Fruit fly (Drosophila melanogaster) whole organism, embryonic: ENCODE data around the gene Ugt305A1.

Experiments used
- Atf-2 ChIP-seq: fragments of 200-800 bp; sonication (Bioruptor generic); optimal IDR thresholded peaks from 2 replicates; lab custom pipeline; 2016; ENCODE audit warnings: missing biosample characterization, missing genetic modification characterization
- CG10979 ChIP-seq: fragments of 200-800 bp; sonication (Bioruptor generic); optimal IDR thresholded peaks from 2 replicates; lab custom pipeline; 2018; ENCODE audit warnings: missing biosample characterization, mild to moderate bottlenecking, missing genetic modification characterization, moderate library complexity
- CG11093 ChIP-seq: fragments of 200-800 bp; sonication (Bioruptor generic); IDR thresholded peaks from 3 replicates; pipeline ENCODE4 v1.3.6; 2022; ENCODE audit warnings: missing biosample characterization, missing genetic modification characterization
- CG12155 ChIP-seq: fragments of 200-800 bp; sonication (Bioruptor generic); optimal IDR thresholded peaks from 3 replicates; lab custom pipeline; 2016; ENCODE audit warnings: missing biosample characterization, missing genetic modification characterization
- CG16863 ChIP-seq: fragments of 200-800 bp; sonication (Bioruptor generic); optimal IDR thresholded peaks from 3 replicates; lab custom pipeline; 2016; ENCODE audit warnings: missing biosample characterization, missing genetic modification characterization
- CG2129 ChIP-seq: fragments of 200-800 bp; sonication (Bioruptor generic); IDR thresholded peaks from 2 replicates; pipeline ENCODE4 v1.3.6; 2022; ENCODE audit warnings: missing biosample characterization, missing genetic modification characterization; ENCODE audit not compliant: partially characterized antibody
- CG3726 ChIP-seq: fragments of 200-800 bp; sonication (Bioruptor generic); IDR thresholded peaks from 3 replicates; pipeline ENCODE4, ENCODE4 v1.3.6; 2022; ENCODE audit warnings: missing biosample characterization, missing genetic modification characterization
- CG4282 ChIP-seq: fragments of 200-800 bp; sonication (Bioruptor generic); optimal IDR thresholded peaks from 2 replicates; lab custom pipeline; 2016; ENCODE audit warnings: missing biosample characterization, missing genetic modification characterization
- CG43689 ChIP-seq: fragments of 200-800 bp; sonication (Bioruptor generic); IDR thresholded peaks from 2 replicates; pipeline ENCODE4 v1.3.6; 2022; ENCODE audit warnings: missing biosample characterization, missing genetic modification characterization
- CG6272 ChIP-seq: fragments of 200-800 bp; sonication (Bioruptor generic); IDR thresholded peaks from 2 replicates; pipeline ENCODE4 v1.3.6; 2022; ENCODE audit warnings: missing biosample characterization, missing genetic modification characterization
- CG8281 ChIP-seq: fragments of 200-800 bp; sonication (Bioruptor generic); optimal IDR thresholded peaks from 2 replicates; lab custom pipeline; 2018; ENCODE audit warnings: missing biosample characterization, mild to moderate bottlenecking, missing genetic modification characterization, moderate library complexity
- D19A ChIP-seq: fragments of 200-800 bp; optimal IDR thresholded peaks from 3 replicates; lab custom pipeline; 2019; ENCODE audit warnings: missing biosample characterization, mild to moderate bottlenecking, missing genetic modification characterization, moderate library complexity
- Dad ChIP-seq: fragments of 200-800 bp; sonication (Bioruptor generic); optimal IDR thresholded peaks from 3 replicates; lab custom pipeline; 2016; ENCODE audit warnings: missing biosample characterization, missing genetic modification characterization
- Dip3 ChIP-seq: fragments of 200-800 bp; sonication (Bioruptor generic); optimal IDR thresholded peaks from 3 replicates; lab custom pipeline; 2016; ENCODE audit warnings: missing biosample characterization, missing genetic modification characterization
- Dll ChIP-seq: fragments of 200-800 bp; sonication (Bioruptor generic); IDR thresholded peaks from 4 replicates; pipeline ENCODE4 v1.3.6; 2022; ENCODE audit warnings: missing biosample characterization, missing genetic modification characterization; ENCODE audit not compliant: partially characterized antibody
- Fer1 ChIP-seq: fragments of 200-800 bp; sonication (Bioruptor generic); optimal IDR thresholded peaks from 2 replicates; lab custom pipeline; 2017; ENCODE audit warnings: missing biosample characterization, mild to moderate bottlenecking, missing genetic modification characterization
- Fer2 ChIP-seq: fragments of 200-800 bp; sonication (Bioruptor generic); optimal IDR thresholded peaks from 2 replicates; lab custom pipeline; 2018; ENCODE audit warnings: missing biosample characterization, mild to moderate bottlenecking, missing genetic modification characterization, moderate library complexity
- HLH3B ChIP-seq: fragments of 200-800 bp; sonication (Bioruptor generic); IDR thresholded peaks from 2 replicates; pipeline ENCODE4 v1.3.6; 2022; ENCODE audit warnings: missing biosample characterization, missing genetic modification characterization
- Hand ChIP-seq: fragments of 200-800 bp; sonication (Bioruptor generic); optimal IDR thresholded peaks from 2 replicates; lab custom pipeline; 2017; ENCODE audit warnings: mild to moderate bottlenecking, missing biosample characterization, missing genetic modification reagents, missing genetic modification characterization
- HmgD ChIP-seq: fragments of 200-800 bp; sonication (Bioruptor generic); optimal IDR thresholded peaks from 3 replicates; lab custom pipeline; 2016; ENCODE audit warnings: missing biosample characterization, missing genetic modification characterization
- Hmr ChIP-seq: fragments of 200-800 bp; sonication (Bioruptor generic); optimal IDR thresholded peaks from 3 replicates; lab custom pipeline; 2017; ENCODE audit warnings: mild to moderate bottlenecking, missing biosample characterization, missing genetic modification reagents, missing genetic modification characterization
- Hr3 ChIP-seq: fragments of 200-800 bp; sonication (Bioruptor generic); optimal IDR thresholded peaks from 3 replicates; lab custom pipeline; 2016; ENCODE audit warnings: missing biosample characterization, missing genetic modification characterization
- Meics ChIP-seq: fragments of 200-800 bp; sonication (Bioruptor generic); optimal IDR thresholded peaks from 2 replicates; lab custom pipeline; 2017; ENCODE audit warnings: missing biosample characterization, mild to moderate bottlenecking, missing genetic modification characterization
- Nf-YA ChIP-seq: fragments of 200-800 bp; sonication (Bioruptor generic); IDR thresholded peaks from 2 replicates; pipeline ENCODE4 v1.3.6; 2022; ENCODE audit warnings: missing biosample characterization, missing genetic modification characterization
- Oaz ChIP-seq: fragments of 200-800 bp; sonication (Bioruptor generic); IDR thresholded peaks from 2 replicates; pipeline ENCODE4 v1.3.6; 2022; ENCODE audit warnings: missing biosample characterization, missing genetic modification characterization
- Oli ChIP-seq: fragments of 200-800 bp; sonication (Bioruptor generic); optimal IDR thresholded peaks from 2 replicates; lab custom pipeline; 2018; ENCODE audit warnings: missing biosample characterization, mild to moderate bottlenecking, missing genetic modification characterization, moderate library complexity
- al ChIP-seq: fragments of 200-800 bp; sonication (Bioruptor generic); IDR thresholded peaks from 2 replicates; pipeline ENCODE4 v1.3.6; 2022; ENCODE audit warnings: missing biosample characterization, missing genetic modification characterization
- btn ChIP-seq: fragments of 200-800 bp; sonication (Bioruptor generic); optimal IDR thresholded peaks from 2 replicates; lab custom pipeline; 2016; ENCODE audit warnings: missing biosample characterization, missing genetic modification characterization
- cad ChIP-seq: fragments of >200 bp; optimal IDR thresholded peaks from 2 replicates; lab custom pipeline; 2017; ENCODE audit warnings: missing biosample characterization, missing genetic modification characterization
- cato ChIP-seq: fragments of 200-800 bp; sonication (Bioruptor generic); optimal IDR thresholded peaks from 2 replicates; lab custom pipeline; 2016; ENCODE audit warnings: missing biosample characterization, missing genetic modification characterization, borderline replicate concordance
- caup ChIP-seq: fragments of 200-800 bp; sonication (Bioruptor generic); optimal IDR thresholded peaks from 3 replicates; lab custom pipeline; 2017; ENCODE audit warnings: missing biosample characterization, mild to moderate bottlenecking, missing genetic modification characterization, moderate library complexity; ENCODE audit not compliant: severe bottlenecking
- croc ChIP-seq: fragments of 200-800 bp; sonication (Bioruptor generic); conservative IDR thresholded peaks from 3 replicates; pipeline ENCODE4 v1.3.6; 2022; ENCODE audit warnings: missing biosample characterization, missing genetic modification characterization
- cwo ChIP-seq: fragments of 200-800 bp; sonication (Bioruptor generic); optimal IDR thresholded peaks from 3 replicates; lab custom pipeline; 2017; ENCODE audit warnings: missing biosample characterization, missing genetic modification characterization, mild to moderate bottlenecking, moderate library complexity, missing genetic modification reagents
- grau ChIP-seq: fragments of 200-800 bp; optimal IDR thresholded peaks from 3 replicates; lab custom pipeline; 2019; ENCODE audit warnings: missing biosample characterization, mild to moderate bottlenecking, missing genetic modification characterization, moderate library complexity
- grn ChIP-seq: fragments of 200-800 bp; sonication (Bioruptor generic); optimal IDR thresholded peaks from 3 replicates; lab custom pipeline; 2017; ENCODE audit warnings: missing biosample characterization, missing genetic modification characterization
- jumu ChIP-seq: fragments of 200-800 bp; sonication (Bioruptor generic); optimal IDR thresholded peaks from 3 replicates; lab custom pipeline; 2016; ENCODE audit warnings: missing biosample characterization, missing genetic modification characterization
- klu ChIP-seq: fragments of 200-800 bp; sonication (Bioruptor generic); IDR thresholded peaks from 2 replicates; pipeline ENCODE4 v1.3.6; 2022; ENCODE audit warnings: missing biosample characterization, missing genetic modification characterization
- lov ChIP-seq, 2 experiments: fragments of 200-800 bp in 1 of 2; fragments of >200 bp in 1 of 2; sonication (Bioruptor generic) in 1 of 2; IDR thresholded peaks in 1 of 2; optimal IDR thresholded peaks in 1 of 2; 2 replicates in 1 of 2; 3 replicates in 1 of 2; pipeline versions ENCODE4 v1.3.6 to Lab custom; 2017 to 2022; ENCODE audit warnings: missing biosample characterization in 1 of 2, missing genetic modification characterization in 1 of 2
- mirr ChIP-seq: fragments of 200-800 bp; sonication (Bioruptor generic); optimal IDR thresholded peaks from 3 replicates; lab custom pipeline; 2018; ENCODE audit warnings: missing biosample characterization, mild to moderate bottlenecking, missing genetic modification characterization
- nerfin-1 ChIP-seq: fragments of 200-800 bp; sonication (Bioruptor generic); optimal IDR thresholded peaks from 3 replicates; lab custom pipeline; 2019; ENCODE audit warnings: missing biosample characterization, mild to moderate bottlenecking, missing genetic modification characterization, moderate library complexity
- run ChIP-seq: fragments of 200-800 bp; sonication (Bioruptor generic); optimal IDR thresholded peaks from 3 replicates; lab custom pipeline; 2018; ENCODE audit warnings: missing biosample characterization, mild to moderate bottlenecking, missing genetic modification characterization
- sob ChIP-seq: fragments of 200-800 bp; sonication (Bioruptor generic); IDR thresholded peaks from 2 replicates; pipeline ENCODE4 v1.3.6; 2022; ENCODE audit warnings: missing biosample characterization, missing genetic modification characterization
- tll ChIP-seq, 2 experiments: fragments of 200-800 bp in 1 of 2; fragments of >200 bp in 1 of 2; sonication (Bioruptor generic) in 1 of 2; optimal IDR thresholded peaks; 2 replicates each; lab custom pipeline; 2017 to 2019; ENCODE audit warnings: missing biosample characterization in 2 of 2, missing genetic modification characterization in 2 of 2, mild to moderate bottlenecking in 1 of 2, moderate library complexity in 1 of 2
- tna ChIP-seq: fragments of 200-800 bp; sonication (Bioruptor generic); IDR thresholded peaks from 2 replicates; pipeline ENCODE4 v1.3.6; 2022; ENCODE audit warnings: missing biosample characterization, missing genetic modification characterization; ENCODE audit not compliant: partially characterized antibody
- toy ChIP-seq: fragments of 200-800 bp; sonication (Bioruptor generic); IDR thresholded peaks from 2 replicates; pipeline ENCODE4 v1.3.6; 2022; ENCODE audit warnings: missing biosample characterization, missing genetic modification characterization
- ttk ChIP-seq: fragments of 200-800 bp; sonication (Bioruptor generic); IDR thresholded peaks from 2 replicates; pipeline ENCODE4 v2.1.2; 2022; ENCODE audit warnings: missing biosample characterization, missing genetic modification characterization
- tup ChIP-seq: fragments of 200-800 bp; sonication (Bioruptor generic); optimal IDR thresholded peaks from 2 replicates; lab custom pipeline; 2016; ENCODE audit warnings: missing biosample characterization, mild to moderate bottlenecking, missing genetic modification characterization, moderate library complexity
- wek ChIP-seq: fragments of 200-800 bp; sonication (Bioruptor generic); optimal IDR thresholded peaks from 3 replicates; lab custom pipeline; 2018; ENCODE audit warnings: missing biosample characterization, mild to moderate bottlenecking, missing genetic modification characterization, moderate library complexity

Gene Ugt305A1

dm6 chr3L:4102496-4103257 lies 43.1 kb downstream of the Ugt305A1 start, which contains the start of gene CG14995 (continued):
- 0 out of 2 replicates have a peak, but pooled peaks have one; percentile 19 for TF ChIP-seq CG2129 (GFP tag; lab: Robert Waterston, UW)
- peak; percentile 77 for TF ChIP-seq mirr (GFP tag; lab: Kevin White, UChicago)
- TF ChIP-seq cato: no peak
- TF ChIP-seq tna (GFP tag; lab: Robert Waterston, UW): peak; percentile 42; the same call in 1 of the 2 replicates
- TF ChIP-seq grn (GFP tag; lab: Kevin White, UChicago): no peak
- no peak for TF ChIP-seq Dip3 (GFP tag; lab: Kevin White, UChicago)
- TF ChIP-seq Meics (GFP tag; lab: Kevin White, UChicago): peak; percentile 20
- no peak for TF ChIP-seq CG11093 (GFP tag; lab: Robert Waterston, UW)
- no peak for TF ChIP-seq wek
- no peak for TF ChIP-seq lov (optimal IDR thresholded peaks at IDR 0.05; lab: Kevin White, UChicago)
- no peak for TF ChIP-seq lov (GFP tag; IDR thresholded peaks at IDR 0.05; lab: Robert Waterston, UW)
- TF ChIP-seq ttk (GFP tag; lab: Robert Waterston, UW): no peak
- TF ChIP-seq jumu (GFP tag; lab: Kevin White, UChicago): no peak
- TF ChIP-seq tup (GFP tag; lab: Kevin White, UChicago): no peak
- TF ChIP-seq caup: peak; percentile 31
- TF ChIP-seq CG12155 (GFP tag; lab: Kevin White, UChicago): no peak
- no peak for TF ChIP-seq Oli (tag; lab: Kevin White, UChicago)
- TF ChIP-seq klu (GFP tag; lab: Robert Waterston, UW): no peak
- peak; percentile 45 for TF ChIP-seq Hmr (GFP tag; lab: Kevin White, UChicago)
- peak; percentile 8 for TF ChIP-seq CG10979 (tag; lab: Kevin White, UChicago)
- TF ChIP-seq Dll (GFP tag; lab: Robert Waterston, UW): peak; percentile 74
- TF ChIP-seq CG4282 (GFP tag; lab: Kevin White, UChicago): no peak
- peak; percentile 97 for TF ChIP-seq nerfin-1
- no peak for TF ChIP-seq Hr3 (GFP tag; lab: Kevin White, UChicago)
- 0 out of 2 replicates have a peak, but pooled peaks have one; percentile 22 for TF ChIP-seq HLH3B
- no peak for TF ChIP-seq HmgD (GFP tag; lab: Kevin White, UChicago)
- no peak for TF ChIP-seq Dad (GFP tag; lab: Kevin White, UChicago)
- TF ChIP-seq cwo: peak; percentile 0
- TF ChIP-seq sob (GFP tag; lab: Robert Waterston, UW): no peak; the same call in 1 of the 2 replicates
- TF ChIP-seq Atf-2 (GFP tag; lab: Kevin White, UChicago): no peak
- TF ChIP-seq Fer2 (tag; lab: Kevin White, UChicago): no peak
- no peak for TF ChIP-seq CG43689 (GFP tag; lab: Robert Waterston, UW)
- no peak for TF ChIP-seq CG8281 (tag; lab: Kevin White, UChicago)
- TF ChIP-seq croc (GFP tag; lab: Robert Waterston, UW): no peak
- no peak for TF ChIP-seq tll (GFP tag; optimal IDR thresholded peaks at IDR 0.05; lab: Kevin White, UChicago)
- peak; percentile 34 for TF ChIP-seq Hand
- TF ChIP-seq btn (GFP tag; lab: Kevin White, UChicago): no peak
- TF ChIP-seq CG16863 (GFP tag; lab: Kevin White, UChicago): no peak
- peak; percentile 9 for TF ChIP-seq grau
- TF ChIP-seq CG6272 (GFP tag; lab: Robert Waterston, UW): no peak
- no peak for TF ChIP-seq Nf-YA
- TF ChIP-seq Fer1: peak; percentile 72
- TF ChIP-seq cad (GFP tag; lab: Kevin White, UChicago): no peak
- TF ChIP-seq D19A (tag; lab: Kevin White, UChicago): peak; percentile 67
- TF ChIP-seq CG3726 (GFP tag; lab: Robert Waterston, UW): no peak
- no peak for TF ChIP-seq al (GFP tag; lab: Robert Waterston, UW)
- TF ChIP-seq run (tag; lab: Kevin White, UChicago): no peak
- TF ChIP-seq toy (GFP tag; lab: Robert Waterston, UW): no peak
- no peak for TF ChIP-seq Oaz
